Fruit fly (Drosophila melanogaster): ENCODE results near the gene CG10154.

CG10154 gene

DNA sequence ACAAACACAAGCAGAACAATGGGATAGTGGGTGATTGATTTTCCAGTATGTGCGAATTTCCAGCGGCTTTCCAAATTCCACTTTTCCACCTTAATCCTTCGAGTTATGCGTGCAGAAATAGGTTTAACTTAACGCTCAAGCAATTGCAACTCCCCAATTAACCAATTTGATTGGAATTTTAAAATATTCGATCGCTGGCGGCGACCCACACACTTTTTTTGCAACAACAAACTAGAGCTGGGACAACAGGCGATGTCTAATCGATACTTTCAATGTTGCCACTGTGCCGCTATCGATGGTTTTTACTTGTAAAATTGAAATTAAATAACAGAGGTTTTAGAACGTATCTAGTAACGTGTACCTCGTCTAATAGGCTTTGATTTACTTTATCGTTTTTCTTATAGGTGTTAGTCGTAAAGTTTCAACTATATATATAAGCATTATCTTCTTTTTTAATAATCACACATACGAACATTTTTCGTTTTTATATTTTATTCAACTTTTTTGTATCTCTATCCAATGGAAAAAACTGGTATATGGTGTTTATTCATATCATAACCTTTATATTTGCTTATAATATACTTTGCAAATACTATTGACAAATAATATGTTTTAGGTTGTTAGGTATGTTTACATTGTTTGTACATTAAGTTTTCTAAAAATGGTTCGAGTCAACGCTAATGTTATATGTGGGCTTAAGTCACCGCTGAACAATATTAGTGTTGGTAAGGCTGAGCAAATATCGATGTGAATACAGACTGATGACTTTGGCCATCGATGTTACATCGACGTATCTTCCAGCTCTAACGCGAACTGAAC lies 49.3 kb upstream of the CG10154 start, which contains the start of the genes Abp1 and Tgi (continued):
- TF ChIP-seq pzg (GFP tag; optimal IDR thresholded peaks at IDR 0.05) (peak; percentile 88), D19A (tag; optimal IDR thresholded peaks at IDR 0.05) (no peak), slou (GFP tag; optimal IDR thresholded peaks at IDR 0.05) (no peak), vfl (GFP tag; optimal IDR thresholded peaks at IDR 0.05) (no peak), CG4617 (GFP tag; optimal IDR thresholded peaks at IDR 0.05; ENCODE audit: borderline replicate concordance) (peak; percentile 80), Rx (GFP tag; IDR thresholded peaks at IDR 0.05) (no peak), CG13775 (GFP tag; optimal IDR thresholded peaks at IDR 0.05) (no peak), Oli (tag; optimal IDR thresholded peaks at IDR 0.05) (no peak), TFAM (GFP tag; optimal IDR thresholded peaks at IDR 0.05) (no peak), CG18476 (GFP tag; optimal IDR thresholded peaks at IDR 0.05) (peak; percentile 10), al (GFP tag; IDR thresholded peaks at IDR 0.05) (no peak), CG15601 (tag; optimal IDR thresholded peaks at IDR 0.05) (peak; percentile 49), trh (GFP tag; optimal IDR thresholded peaks at IDR 0.05) (no peak), sug (tag; optimal IDR thresholded peaks at IDR 0.05) (peak; percentile 21), emc (GFP tag; optimal IDR thresholded peaks at IDR 0.05) (no peak), CG31388 (GFP tag; optimal IDR thresholded peaks at IDR 0.05) (no peak), CG42726 (GFP tag; IDR thresholded peaks at IDR 0.05; ENCODE audit: partially characterized antibody) (peak; percentile 93), Dfd (GFP tag; optimal IDR thresholded peaks at IDR 0.05) (no peak), tgo (GFP tag; IDR thresholded peaks at IDR 0.05) (no peak), CG7556 (GFP tag; optimal IDR thresholded peaks at IDR 0.05) (no peak), CG1792 (GFP tag; optimal IDR thresholded peaks at IDR 0.05) (no peak), CG6765 (GFP tag; optimal IDR thresholded peaks at IDR 0.05) (no peak), CG3163 (GFP tag; optimal IDR thresholded peaks at IDR 0.05) (peak; percentile 10), pros (GFP tag; optimal IDR thresholded peaks at IDR 0.05) (no peak), CG6791 (GFP tag; IDR thresholded peaks at IDR 0.05; ENCODE audit: partially characterized antibody) (peak; percentile 90), B-H1 (GFP tag; IDR thresholded peaks at IDR 0.05) (no peak), CkIIα-i1 (GFP tag; IDR thresholded peaks at IDR 0.05) (no peak), Bgb (GFP tag; IDR thresholded peaks at IDR 0.05; ENCODE audit: partially characterized antibody) (peak; percentile 93), gt (GFP tag; IDR thresholded peaks at IDR 0.05) (no peak), CG7745 (tag; optimal IDR thresholded peaks at IDR 0.05) (no peak), pho (GFP tag; optimal IDR thresholded peaks at IDR 0.05) (peak; percentile 46), zfh2 (GFP tag; optimal IDR thresholded peaks at IDR 0.05) (peak; percentile 52), CG7786 (GFP tag; optimal IDR thresholded peaks at IDR 0.05) (peak; percentile 55), CG2202 (tag; optimal IDR thresholded peaks at IDR 0.05) (no peak), ac (GFP tag; optimal IDR thresholded peaks at IDR 0.05) (no peak), Lhr (GFP tag; optimal IDR thresholded peaks at IDR 0.05) (peak; percentile 70), GATAe (GFP tag; conservative IDR thresholded peaks at IDR 0.05) (no peak), ewg (GFP tag; optimal IDR thresholded peaks at IDR 0.05) (no peak), Doc2 (GFP tag; IDR thresholded peaks at IDR 0.05) (no peak), CG11560 (tag; IDR thresholded peaks at IDR 0.05) (no peak), CG10366 (GFP tag; IDR thresholded peaks at IDR 0.05) (no peak; the same call in 1 of the 2 replicates), lola (GFP tag; optimal IDR thresholded peaks at IDR 0.05) (peak in 1 of 3 experiments; percentile 37), CG1647 (GFP tag; optimal IDR thresholded peaks at IDR 0.05) (peak; percentile 43), CG17385 (GFP tag; optimal IDR thresholded peaks at IDR 0.05) (no peak), hkb (optimal IDR thresholded peaks at IDR 0.05) (no peak), hkb (GFP tag; IDR thresholded peaks at IDR 0.05) (no peak), Asciz (GFP tag; optimal IDR thresholded peaks at IDR 0.05) (no peak), Awh (GFP tag; IDR thresholded peaks at IDR 0.05) (no peak), CG3065 (GFP tag; optimal IDR thresholded peaks at IDR 0.05) (no peak), CG34376 (GFP tag; optimal IDR thresholded peaks at IDR 0.05) (no peak)
